Fruit fly (Drosophila melanogaster) whole organism, embryonic: ENCODE results near the gene Sld5.

Experiments used
- Abd-B ChIP-seq: fragments of 200-800 bp; sonication (Bioruptor generic); optimal IDR thresholded peaks from 2 replicates; lab custom pipeline; 2018; ENCODE audit warnings: missing biosample characterization, mild to moderate bottlenecking, missing genetic modification characterization, moderate library complexity
- Adf1 ChIP-seq: fragments of 200-800 bp; sonication (Bioruptor generic); IDR thresholded peaks from 2 replicates; pipeline ENCODE4 v1.3.6; 2022; ENCODE audit warnings: missing biosample characterization, missing genetic modification characterization
- Bdp1 ChIP-seq: fragments of 200-800 bp; sonication (Bioruptor generic); optimal IDR thresholded peaks from 3 replicates; lab custom pipeline; 2016; ENCODE audit warnings: missing biosample characterization, missing genetic modification characterization
- CG10147 ChIP-seq: fragments of 200-800 bp; sonication (Bioruptor generic); optimal IDR thresholded peaks from 2 replicates; lab custom pipeline; 2019; ENCODE audit warnings: missing biosample characterization, mild to moderate bottlenecking, missing genetic modification characterization, moderate library complexity
- CG10431 ChIP-seq: fragments of 200-800 bp; sonication (Bioruptor generic); optimal IDR thresholded peaks from 3 replicates; lab custom pipeline; 2018; ENCODE audit warnings: missing biosample characterization, mild to moderate bottlenecking, missing genetic modification characterization
- CG10979 ChIP-seq: fragments of 200-800 bp; sonication (Bioruptor generic); optimal IDR thresholded peaks from 2 replicates; lab custom pipeline; 2018; ENCODE audit warnings: missing biosample characterization, mild to moderate bottlenecking, missing genetic modification characterization, moderate library complexity
- CG13624 ChIP-seq: fragments of 200-800 bp; sonication (Bioruptor generic); optimal IDR thresholded peaks from 2 replicates; lab custom pipeline; 2016; ENCODE audit warnings: missing biosample characterization, missing genetic modification characterization
- CG14050 ChIP-seq: fragments of 200-800 bp; sonication (Bioruptor generic); IDR thresholded peaks from 3 replicates; pipeline ENCODE4 v1.3.6; 2022; ENCODE audit warnings: missing biosample characterization, missing genetic modification characterization
- CG16779 ChIP-seq: fragments of 200-800 bp; sonication (Bioruptor generic); IDR thresholded peaks from 2 replicates; pipeline ENCODE4 v1.3.6; 2022; ENCODE audit warnings: missing biosample characterization, missing genetic modification characterization
- CG4707 ChIP-seq: fragments of 200-800 bp; sonication (Bioruptor generic); optimal IDR thresholded peaks from 2 replicates; lab custom pipeline; 2018; ENCODE audit warnings: missing biosample characterization, mild to moderate bottlenecking, missing genetic modification characterization, moderate library complexity
- CG5180 ChIP-seq: fragments of 200-800 bp; sonication (Bioruptor generic); optimal IDR thresholded peaks from 3 replicates; lab custom pipeline; 2017; ENCODE audit warnings: missing biosample characterization, missing genetic modification characterization, mild to moderate bottlenecking, moderate library complexity, missing genetic modification reagents
- CG6272 ChIP-seq: fragments of 200-800 bp; sonication (Bioruptor generic); IDR thresholded peaks from 2 replicates; pipeline ENCODE4 v1.3.6; 2022; ENCODE audit warnings: missing biosample characterization, missing genetic modification characterization
- CG8290 ChIP-seq, 3 experiments: fragments of 200-800 bp; sonication (Bioruptor generic); optimal IDR thresholded peaks; 2 replicates each; lab custom pipeline; 2016 to 2019; ENCODE audit warnings: missing biosample characterization in 3 of 3, missing genetic modification characterization in 3 of 3, mild to moderate bottlenecking in 2 of 3, moderate library complexity in 1 of 3
- CG8765 ChIP-seq: fragments of 200-800 bp; sonication (Bioruptor generic); IDR thresholded peaks from 2 replicates; pipeline ENCODE4 v1.3.6; 2022; ENCODE audit warnings: missing biosample characterization, missing genetic modification characterization
- CG9609 ChIP-seq: fragments of 200-800 bp; sonication (Bioruptor generic); optimal IDR thresholded peaks from 3 replicates; lab custom pipeline; 2016; ENCODE audit warnings: missing biosample characterization, missing genetic modification characterization
- D ChIP-seq, 2 experiments: fragments of 200-800 bp in 1 of 2; fragments of >200 bp in 1 of 2; sonication (Bioruptor generic) in 1 of 2; optimal IDR thresholded peaks; 2 replicates in 1 of 2; 3 replicates in 1 of 2; lab custom pipeline; 2017; ENCODE audit warnings: mild to moderate bottlenecking in 1 of 2, missing biosample characterization in 1 of 2, missing genetic modification characterization in 1 of 2, missing genetic modification reagents in 1 of 2
- D19A ChIP-seq: fragments of 200-800 bp; optimal IDR thresholded peaks from 3 replicates; lab custom pipeline; 2019; ENCODE audit warnings: missing biosample characterization, mild to moderate bottlenecking, missing genetic modification characterization, moderate library complexity
- E2f2 ChIP-seq: fragments of 200-800 bp; sonication (Bioruptor generic); IDR thresholded peaks from 2 replicates; pipeline ENCODE4 v1.3.6; 2022; ENCODE audit warnings: missing biosample characterization, missing genetic modification characterization
- Eip74EF ChIP-seq, 2 experiments: fragments of 200-800 bp in 1 of 2; fragments of >200 bp in 1 of 2; sonication (Bioruptor generic) in 1 of 2; optimal IDR thresholded peaks; 2 replicates each; lab custom pipeline; 2017 to 2019; ENCODE audit warnings: missing biosample characterization in 2 of 2, missing genetic modification characterization in 2 of 2, mild to moderate bottlenecking in 1 of 2, moderate library complexity in 1 of 2
- HLHmδ ChIP-seq: fragments of 200-800 bp; sonication (Bioruptor generic); optimal IDR thresholded peaks from 2 replicates; lab custom pipeline; 2018; ENCODE audit warnings: missing biosample characterization, mild to moderate bottlenecking, missing genetic modification characterization, moderate library complexity
- HmgD ChIP-seq: fragments of 200-800 bp; sonication (Bioruptor generic); optimal IDR thresholded peaks from 3 replicates; lab custom pipeline; 2016; ENCODE audit warnings: missing biosample characterization, missing genetic modification characterization
- Lim3 ChIP-seq: fragments of 200-800 bp; sonication (Bioruptor generic); IDR thresholded peaks from 2 replicates; pipeline ENCODE4 v1.3.6; 2022; ENCODE audit warnings: missing biosample characterization, missing genetic modification characterization
- NC2β ChIP-seq: fragments of 200-800 bp; sonication (Bioruptor generic); optimal IDR thresholded peaks from 2 replicates; lab custom pipeline; 2016; ENCODE audit warnings: missing biosample characterization, missing genetic modification characterization
- NK7.1 ChIP-seq: fragments of 200-800 bp; sonication (Bioruptor generic); optimal IDR thresholded peaks from 3 replicates; lab custom pipeline; 2016; ENCODE audit warnings: missing biosample characterization, missing genetic modification characterization
- Nf-YC ChIP-seq: fragments of 200-800 bp; optimal IDR thresholded peaks from 3 replicates; lab custom pipeline; 2019; ENCODE audit warnings: missing biosample characterization, mild to moderate bottlenecking, missing genetic modification characterization, moderate library complexity
- Oaz ChIP-seq: fragments of 200-800 bp; sonication (Bioruptor generic); IDR thresholded peaks from 2 replicates; pipeline ENCODE4 v1.3.6; 2022; ENCODE audit warnings: missing biosample characterization, missing genetic modification characterization
- Opbp ChIP-seq: fragments of 200-800 bp; sonication (Bioruptor generic); IDR thresholded peaks from 3 replicates; pipeline ENCODE4 v1.3.6; 2022; ENCODE audit warnings: missing biosample characterization, missing genetic modification characterization; ENCODE audit not compliant: partially characterized antibody
- ap ChIP-seq: fragments of 200-800 bp; sonication (Bioruptor generic); IDR thresholded peaks from 2 replicates; pipeline ENCODE4 v1.3.6; 2022; ENCODE audit warnings: missing biosample characterization, missing genetic modification characterization
- bigmax ChIP-seq: fragments of 200-800 bp; sonication (Bioruptor generic); optimal IDR thresholded peaks from 2 replicates; lab custom pipeline; 2018; ENCODE audit warnings: missing biosample characterization, mild to moderate bottlenecking, missing genetic modification characterization
- bsh ChIP-seq, 2 experiments: fragments of 200-800 bp; sonication (Bioruptor generic); optimal IDR thresholded peaks; 2 replicates each; lab custom pipeline; 2017 to 2018; ENCODE audit warnings: mild to moderate bottlenecking in 2 of 2, missing biosample characterization in 2 of 2, missing genetic modification characterization in 2 of 2, moderate library complexity in 1 of 2
- caup ChIP-seq: fragments of 200-800 bp; sonication (Bioruptor generic); optimal IDR thresholded peaks from 3 replicates; lab custom pipeline; 2017; ENCODE audit warnings: missing biosample characterization, mild to moderate bottlenecking, missing genetic modification characterization, moderate library complexity; ENCODE audit not compliant: severe bottlenecking
- exex ChIP-seq: fragments of 200-800 bp; sonication (Bioruptor generic); optimal IDR thresholded peaks from 4 replicates; lab custom pipeline; 2018; ENCODE audit warnings: missing biosample characterization, mild to moderate bottlenecking, missing genetic modification characterization, moderate library complexity
- gfzf ChIP-seq: fragments of 200-800 bp; sonication (Bioruptor generic); optimal IDR thresholded peaks from 2 replicates; lab custom pipeline; 2016; ENCODE audit warnings: missing biosample characterization, mild to moderate bottlenecking, missing genetic modification characterization, moderate library complexity
- grn ChIP-seq: fragments of 200-800 bp; sonication (Bioruptor generic); optimal IDR thresholded peaks from 3 replicates; lab custom pipeline; 2017; ENCODE audit warnings: missing biosample characterization, missing genetic modification characterization
- hb ChIP-seq: fragments of 200-800 bp; sonication (Bioruptor generic); IDR thresholded peaks from 3 replicates; pipeline ENCODE4 v1.3.6; 2022; ENCODE audit warnings: missing biosample characterization, missing genetic modification characterization; ENCODE audit not compliant: partially characterized antibody
- her ChIP-seq: fragments of 200-800 bp; sonication (Bioruptor generic); optimal IDR thresholded peaks from 2 replicates; lab custom pipeline; 2016; ENCODE audit warnings: missing biosample characterization, missing genetic modification characterization
- ind ChIP-seq: fragments of 200-800 bp; sonication (Bioruptor generic); optimal IDR thresholded peaks from 3 replicates; lab custom pipeline; 2016; ENCODE audit warnings: missing biosample characterization, missing genetic modification characterization
- kni ChIP-seq: fragments of 200-800 bp; sonication (Bioruptor generic); optimal IDR thresholded peaks from 3 replicates; lab custom pipeline; 2017; ENCODE audit warnings: mild to moderate bottlenecking, missing biosample characterization, missing genetic modification reagents, missing genetic modification characterization
- nmo ChIP-seq: fragments of 200-800 bp; sonication (Bioruptor generic); optimal IDR thresholded peaks from 2 replicates; lab custom pipeline; 2018; ENCODE audit warnings: missing biosample characterization, mild to moderate bottlenecking, missing genetic modification characterization, moderate library complexity
- pho ChIP-seq: fragments of 200-800 bp; sonication (Bioruptor generic); optimal IDR thresholded peaks from 2 replicates; lab custom pipeline; 2016; ENCODE audit warnings: missing biosample characterization, missing genetic modification characterization
- pita ChIP-seq: fragments of 200-800 bp; sonication (Bioruptor generic); optimal IDR thresholded peaks from 2 replicates; lab custom pipeline; 2017; ENCODE audit warnings: missing biosample characterization, mild to moderate bottlenecking, missing genetic modification characterization
- ranshi ChIP-seq: fragments of 200-800 bp; sonication (Bioruptor generic); IDR thresholded peaks from 2 replicates; pipeline ENCODE4 v1.3.6; 2022; ENCODE audit warnings: missing biosample characterization, missing genetic modification characterization
- sd ChIP-seq: fragments of 200-800 bp; sonication (Bioruptor generic); optimal IDR thresholded peaks from 3 replicates; lab custom pipeline; 2018; ENCODE audit warnings: missing biosample characterization, mild to moderate bottlenecking, missing genetic modification characterization, moderate library complexity
- sens-2 ChIP-seq: fragments of 200-800 bp; sonication (Bioruptor generic); IDR thresholded peaks from 2 replicates; pipeline ENCODE4 v1.3.6; 2022; ENCODE audit warnings: missing biosample characterization, missing genetic modification characterization
- ssp ChIP-seq: fragments of 200-800 bp; sonication (Bioruptor generic); IDR thresholded peaks from 2 replicates; pipeline ENCODE4 v1.3.6; 2022; ENCODE audit warnings: missing biosample characterization, missing genetic modification characterization
- stc ChIP-seq: fragments of 200-800 bp; sonication (Bioruptor generic); IDR thresholded peaks from 2 replicates; pipeline ENCODE4 v1.3.6; 2022; ENCODE audit warnings: missing biosample characterization, missing genetic modification characterization
- vvl ChIP-seq: fragments of 200-800 bp; sonication (Bioruptor generic); IDR thresholded peaks from 2 replicates; pipeline ENCODE4 v1.3.6; 2022; ENCODE audit warnings: missing biosample characterization, missing genetic modification characterization

Sld5 gene

DNA sequence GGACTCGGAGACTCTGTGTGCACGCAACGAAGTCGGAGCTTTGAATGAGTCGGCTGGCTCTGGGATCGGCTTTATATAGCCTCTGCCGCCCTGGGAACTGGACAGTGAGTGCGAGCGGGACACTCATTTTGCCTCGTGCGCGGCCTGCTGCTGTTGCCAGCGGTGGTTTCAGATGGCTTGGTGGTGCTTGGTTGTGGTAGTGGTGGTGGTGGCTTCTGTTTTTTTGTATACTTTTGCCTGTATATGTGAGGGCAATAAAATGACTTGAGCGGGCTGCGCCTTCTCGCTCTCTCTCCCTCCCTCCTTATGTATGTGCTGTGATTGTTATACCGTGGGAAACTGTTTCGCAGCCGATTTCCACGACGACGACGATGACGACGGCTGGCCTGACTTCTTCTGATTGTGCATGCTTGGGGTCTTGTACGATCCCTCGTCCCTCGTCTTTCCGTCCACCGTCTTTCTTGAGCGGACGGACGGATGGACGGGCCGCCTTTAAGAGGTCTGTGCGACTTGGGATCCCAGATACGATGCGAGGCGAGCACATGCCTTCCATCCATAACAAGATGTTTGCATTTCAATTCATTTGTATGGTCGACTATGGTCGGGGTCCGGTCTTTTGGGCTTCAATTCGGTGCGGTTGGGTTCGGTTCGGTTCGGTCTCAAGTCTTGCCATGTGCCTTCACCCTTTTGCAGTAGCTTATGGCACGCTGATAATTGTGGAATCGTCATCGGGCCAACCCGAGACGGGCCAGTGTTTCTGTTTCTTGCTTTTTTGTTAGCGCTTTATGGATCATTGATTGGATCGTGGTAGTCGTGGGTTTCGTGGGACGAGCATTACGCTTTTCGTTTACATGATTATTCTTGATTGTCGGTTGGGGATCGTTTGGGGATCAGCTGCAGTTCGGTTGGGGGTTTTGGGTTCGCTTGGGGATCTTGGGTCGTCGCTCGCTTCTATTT lies 50.1 kb downstream of the Sld5 start (continued):
- TF ChIP-seq D (optimal IDR thresholded peaks at IDR 0.05; lab: Kevin White, UChicago) (peak; percentile 49), D (GFP tag; optimal IDR thresholded peaks at IDR 0.05; lab: Kevin White, UChicago) (peak; percentile 28), CG4707 (GFP tag; lab: Kevin White, UChicago) (no peak), hb (GFP tag; lab: Robert Waterston, UW) (no peak), caup (GFP tag; lab: Kevin White, UChicago) (no peak), CG8765 (GFP tag; lab: Robert Waterston, UW) (no peak), Bdp1 (GFP tag; lab: Kevin White, UChicago) (no peak), E2f2 (no peak), CG16779 (GFP tag; lab: Robert Waterston, UW) (no peak), HmgD (no peak), CG14050 (GFP tag; lab: Robert Waterston, UW) (no peak), Nf-YC (tag; lab: Kevin White, UChicago) (peak; percentile 68), CG9609 (no peak), stc (GFP tag; lab: Robert Waterston, UW) (no peak), NK7.1 (peak; percentile 23), ranshi (GFP tag; lab: Robert Waterston, UW) (no peak), pita (no peak), sd (tag; lab: Kevin White, UChicago) (peak; percentile 74), Eip74EF (GFP tag; optimal IDR thresholded peaks at IDR 0.05; lab: Kevin White, UChicago) (peak in 1 of 2 experiments; percentile 38), CG10431 (GFP tag; lab: Kevin White, UChicago) (no peak), her (GFP tag; lab: Kevin White, UChicago) (peak; percentile 7), bigmax (GFP tag; lab: Kevin White, UChicago) (peak; percentile 14), Opbp (GFP tag; lab: Robert Waterston, UW) (no peak; the same call in 2 of the 3 replicates), sens-2 (peak; percentile 74; the same call in 1 of the 2 replicates), CG10979 (tag; lab: Kevin White, UChicago) (peak; percentile 11), HLHmδ (GFP tag; lab: Kevin White, UChicago) (peak; percentile 100), ap (GFP tag; lab: Robert Waterston, UW) (0 out of 2 replicates have a peak, but pooled peaks have one; percentile 13), Oaz (no peak), ind (GFP tag; lab: Kevin White, UChicago) (no peak), CG5180 (GFP tag; lab: Kevin White, UChicago) (peak; percentile 81), kni (GFP tag; lab: Kevin White, UChicago) (peak; percentile 100), CG6272 (GFP tag; lab: Robert Waterston, UW) (no peak), pho (no peak), NC2β (GFP tag; lab: Kevin White, UChicago) (peak; percentile 12), Abd-B (GFP tag; lab: Kevin White, UChicago) (peak; percentile 61), D19A (tag; lab: Kevin White, UChicago) (peak; percentile 19), ssp (GFP tag; lab: Robert Waterston, UW) (no peak), nmo (GFP tag; lab: Kevin White, UChicago) (peak; percentile 16), Lim3 (GFP tag; lab: Robert Waterston, UW) (no peak), exex (tag; lab: Kevin White, UChicago) (no peak), CG13624 (GFP tag; lab: Kevin White, UChicago) (no peak), Adf1 (peak; percentile 83), CG10147 (GFP tag; lab: Kevin White, UChicago) (no peak), grn (GFP tag; lab: Kevin White, UChicago) (peak; percentile 39), gfzf (no peak), bsh (GFP tag; optimal IDR thresholded peaks at IDR 0.05; lab: Kevin White, UChicago) (peak; percentile 3 to 22), vvl (peak; percentile 5), CG8290 (GFP tag; optimal IDR thresholded peaks at IDR 0.05; lab: Kevin White, UChicago) (peak; percentile 19), CG8290 (tag; optimal IDR thresholded peaks at IDR 0.05; lab: Kevin White, UChicago) (no peak)
